Fruit fly (Drosophila melanogaster) whole organism, embryonic: Measurements from ENCODE around the gene CG4267.

Source experiments
- Abd-B ChIP-seq: fragments of 200-800 bp; sonication (Bioruptor generic); optimal IDR thresholded peaks from 2 replicates; lab custom pipeline; 2018; ENCODE audit warnings: missing biosample characterization, mild to moderate bottlenecking, missing genetic modification characterization, moderate library complexity
- Adf1 ChIP-seq: fragments of 200-800 bp; sonication (Bioruptor generic); IDR thresholded peaks from 2 replicates; pipeline ENCODE4 v1.3.6; 2022; ENCODE audit warnings: missing biosample characterization, missing genetic modification characterization
- Atf6 ChIP-seq: fragments of 200-800 bp; sonication (Bioruptor generic); IDR thresholded peaks from 2 replicates; pipeline ENCODE4 v1.3.6; 2022; ENCODE audit warnings: missing biosample characterization, missing genetic modification characterization
- B-H1 ChIP-seq: fragments of 200-800 bp; sonication (Bioruptor generic); IDR thresholded peaks from 3 replicates; pipeline ENCODE4 v1.3.6; 2022; ENCODE audit warnings: missing biosample characterization, missing genetic modification characterization
- Bgb ChIP-seq: fragments of 200-800 bp; sonication (Bioruptor generic); IDR thresholded peaks from 2 replicates; pipeline ENCODE4 v1.3.6; 2022; ENCODE audit warnings: missing biosample characterization, missing genetic modification characterization; ENCODE audit not compliant: partially characterized antibody
- Blimp-1 ChIP-seq: fragments of 200-800 bp; sonication (Bioruptor generic); optimal IDR thresholded peaks from 3 replicates; lab custom pipeline; 2018; ENCODE audit warnings: missing biosample characterization, missing genetic modification characterization, mild to moderate bottlenecking, moderate library complexity, missing genetic modification reagents
- CG1024 ChIP-seq: fragments of 200-800 bp; sonication (Bioruptor generic); IDR thresholded peaks from 2 replicates; pipeline ENCODE4 v1.3.6; 2022; ENCODE audit warnings: missing biosample characterization, missing genetic modification characterization
- CG13894 ChIP-seq: fragments of 200-800 bp; sonication (Bioruptor generic); optimal IDR thresholded peaks from 3 replicates; lab custom pipeline; 2018; ENCODE audit warnings: missing biosample characterization, mild to moderate bottlenecking, missing genetic modification characterization, moderate library complexity
- CG18599 ChIP-seq: fragments of 200-800 bp; sonication (Bioruptor generic); optimal IDR thresholded peaks from 3 replicates; lab custom pipeline; 2017; ENCODE audit warnings: missing biosample characterization, missing genetic modification characterization, mild to moderate bottlenecking, moderate library complexity, missing genetic modification reagents
- CG2202 ChIP-seq: fragments of 200-800 bp; sonication (Bioruptor generic); optimal IDR thresholded peaks from 2 replicates; lab custom pipeline; 2018; ENCODE audit warnings: missing biosample characterization, mild to moderate bottlenecking, missing genetic modification characterization
- CG5180 ChIP-seq: fragments of 200-800 bp; sonication (Bioruptor generic); optimal IDR thresholded peaks from 3 replicates; lab custom pipeline; 2017; ENCODE audit warnings: missing biosample characterization, missing genetic modification characterization, mild to moderate bottlenecking, moderate library complexity, missing genetic modification reagents
- CG7987 ChIP-seq: fragments of 200-800 bp; sonication (Bioruptor generic); optimal IDR thresholded peaks from 2 replicates; lab custom pipeline; 2018; ENCODE audit warnings: missing biosample characterization, mild to moderate bottlenecking, missing genetic modification characterization, moderate library complexity
- CG8359 ChIP-seq: fragments of 200-800 bp; sonication (Bioruptor generic); optimal IDR thresholded peaks from 2 replicates; lab custom pipeline; 2017; ENCODE audit warnings: missing biosample characterization, mild to moderate bottlenecking, missing genetic modification characterization, borderline replicate concordance
- CG9215 ChIP-seq: fragments of 200-800 bp; sonication (Bioruptor generic); IDR thresholded peaks from 2 replicates; pipeline ENCODE4 v1.3.6; 2022; ENCODE audit warnings: missing biosample characterization, missing genetic modification characterization
- Dip2 ChIP-seq: fragments of 200-800 bp; sonication (Bioruptor generic); IDR thresholded peaks from 2 replicates; pipeline ENCODE4 v1.3.6; 2022; ENCODE audit warnings: missing biosample characterization, missing genetic modification characterization
- H15 ChIP-seq: fragments of 200-800 bp; sonication (Bioruptor generic); IDR thresholded peaks from 3 replicates; pipeline ENCODE4 v1.3.6; 2022; ENCODE audit warnings: missing biosample characterization, missing genetic modification characterization
- HLH3B ChIP-seq: fragments of 200-800 bp; sonication (Bioruptor generic); IDR thresholded peaks from 2 replicates; pipeline ENCODE4 v1.3.6; 2022; ENCODE audit warnings: missing biosample characterization, missing genetic modification characterization
- MBD-R2 ChIP-seq: fragments of 200-800 bp; sonication (Bioruptor generic); IDR thresholded peaks from 2 replicates; pipeline ENCODE4 v1.3.6; 2022; ENCODE audit warnings: missing biosample characterization, missing genetic modification characterization
- NC2β ChIP-seq: fragments of 200-800 bp; sonication (Bioruptor generic); optimal IDR thresholded peaks from 2 replicates; lab custom pipeline; 2016; ENCODE audit warnings: missing biosample characterization, missing genetic modification characterization
- Nf-YB ChIP-seq: fragments of 200-800 bp; sonication (Bioruptor generic); optimal IDR thresholded peaks from 3 replicates; lab custom pipeline; 2019; ENCODE audit warnings: missing biosample characterization, mild to moderate bottlenecking, missing genetic modification characterization, moderate library complexity
- Nf-YC ChIP-seq: fragments of 200-800 bp; optimal IDR thresholded peaks from 3 replicates; lab custom pipeline; 2019; ENCODE audit warnings: missing biosample characterization, mild to moderate bottlenecking, missing genetic modification characterization, moderate library complexity
- Pdp1 ChIP-seq, 2 experiments: fragments of 200-800 bp; sonication (Bioruptor generic); optimal IDR thresholded peaks; 3 replicates each; lab custom pipeline; 2016; ENCODE audit warnings: missing biosample characterization in 2 of 2, missing genetic modification characterization in 2 of 2, mild to moderate bottlenecking in 1 of 2, moderate library complexity in 1 of 2
- Spps ChIP-seq: fragments of 200-800 bp; sonication (Bioruptor generic); optimal IDR thresholded peaks from 2 replicates; lab custom pipeline; 2018; ENCODE audit warnings: missing biosample characterization, mild to moderate bottlenecking, missing genetic modification characterization
- TFAM ChIP-seq: fragments of 200-800 bp; sonication (Bioruptor generic); optimal IDR thresholded peaks from 2 replicates; lab custom pipeline; 2017; ENCODE audit warnings: missing biosample characterization, missing genetic modification characterization, inconsistent platforms
- Trl ChIP-seq, 3 experiments: fragments of >200 bp in 2 of 3; fragments of 200-800 bp in 1 of 3; sonication (Bioruptor generic) in 1 of 3; optimal IDR thresholded peaks; 2 replicates in 1 of 3; 3 replicates in 2 of 3; lab custom pipeline; 2016 to 2017; ENCODE audit warnings: missing biosample characterization in 1 of 3, missing genetic modification characterization in 1 of 3
- Xrp1 ChIP-seq: fragments of 200-800 bp; sonication (Bioruptor generic); IDR thresholded peaks from 2 replicates; pipeline ENCODE4 v1.3.6; 2022; ENCODE audit warnings: missing biosample characterization, missing genetic modification characterization
- amos ChIP-seq: fragments of 200-800 bp; sonication (Bioruptor generic); IDR thresholded peaks from 2 replicates; pipeline ENCODE4 v1.3.6; 2022; ENCODE audit warnings: missing biosample characterization, missing genetic modification characterization; ENCODE audit not compliant: partially characterized antibody
- bbx ChIP-seq: fragments of 200-800 bp; sonication (Bioruptor generic); IDR thresholded peaks from 2 replicates; pipeline ENCODE4 v1.3.6; 2022; ENCODE audit warnings: missing biosample characterization, missing genetic modification characterization; ENCODE audit not compliant: partially characterized antibody
- btn ChIP-seq: fragments of 200-800 bp; sonication (Bioruptor generic); optimal IDR thresholded peaks from 2 replicates; lab custom pipeline; 2016; ENCODE audit warnings: missing biosample characterization, missing genetic modification characterization
- chinmo ChIP-seq: fragments of 200-800 bp; sonication (Bioruptor generic); IDR thresholded peaks from 4 replicates; pipeline ENCODE4 v1.3.6; 2022; ENCODE audit warnings: missing biosample characterization, missing genetic modification characterization; ENCODE audit not compliant: partially characterized antibody
- dan ChIP-seq: fragments of 200-800 bp; sonication (Bioruptor generic); IDR thresholded peaks from 2 replicates; pipeline ENCODE4 v1.3.6; 2022; ENCODE audit warnings: missing biosample characterization, missing genetic modification characterization
- dysf ChIP-seq: fragments of 200-800 bp; sonication (Bioruptor generic); IDR thresholded peaks from 3 replicates; pipeline ENCODE4 v1.3.6; 2022; ENCODE audit warnings: missing biosample characterization, missing genetic modification characterization
- en ChIP-seq: fragments of 200-800 bp; sonication (Bioruptor generic); optimal IDR thresholded peaks from 2 replicates; lab custom pipeline; 2016; ENCODE audit warnings: missing biosample characterization, missing genetic modification characterization
- eyg ChIP-seq: fragments of 200-800 bp; sonication (Bioruptor generic); optimal IDR thresholded peaks from 3 replicates; lab custom pipeline; 2016; ENCODE audit warnings: missing biosample characterization, missing genetic modification characterization
- gce ChIP-seq: fragments of 200-800 bp; sonication (Bioruptor generic); IDR thresholded peaks from 3 replicates; pipeline ENCODE4 v1.3.6; 2022; ENCODE audit warnings: missing biosample characterization, missing genetic modification characterization
- ind ChIP-seq: fragments of 200-800 bp; sonication (Bioruptor generic); optimal IDR thresholded peaks from 3 replicates; lab custom pipeline; 2016; ENCODE audit warnings: missing biosample characterization, missing genetic modification characterization
- lab ChIP-seq: fragments of 200-800 bp; sonication (Bioruptor generic); optimal IDR thresholded peaks from 3 replicates; lab custom pipeline; 2017; ENCODE audit warnings: missing biosample characterization, missing genetic modification characterization, mild to moderate bottlenecking, moderate library complexity, missing genetic modification reagents
- lbe ChIP-seq: fragments of 200-800 bp; sonication (Bioruptor generic); optimal IDR thresholded peaks from 2 replicates; lab custom pipeline; 2016; ENCODE audit warnings: missing biosample characterization, mild to moderate bottlenecking, missing genetic modification characterization
- lov ChIP-seq, 2 experiments: fragments of 200-800 bp in 1 of 2; fragments of >200 bp in 1 of 2; sonication (Bioruptor generic) in 1 of 2; IDR thresholded peaks in 1 of 2; optimal IDR thresholded peaks in 1 of 2; 2 replicates in 1 of 2; 3 replicates in 1 of 2; pipeline versions ENCODE4 v1.3.6 to Lab custom; 2017 to 2022; ENCODE audit warnings: missing biosample characterization in 1 of 2, missing genetic modification characterization in 1 of 2
- nom ChIP-seq: fragments of 200-800 bp; sonication (Bioruptor generic); optimal IDR thresholded peaks from 2 replicates; lab custom pipeline; 2017; ENCODE audit warnings: missing biosample characterization, missing genetic modification characterization, mild to moderate bottlenecking, moderate library complexity, missing genetic modification reagents
- onecut ChIP-seq: fragments of 200-800 bp; sonication (Bioruptor generic); IDR thresholded peaks from 2 replicates; pipeline ENCODE4 v1.3.6; 2022; ENCODE audit warnings: missing biosample characterization, missing genetic modification characterization
- pan ChIP-seq, 4 experiments: fragments of >200 bp in 3 of 4; fragments of 200-800 bp in 1 of 4; sonication (Bioruptor generic) in 1 of 4; optimal IDR thresholded peaks in 3 of 4; IDR thresholded peaks in 1 of 4; 2 replicates each; pipeline versions ENCODE4 v1.3.6 to Lab custom; 2017 to 2022; ENCODE audit warnings: missing biosample characterization in 2 of 4, missing genetic modification characterization in 2 of 4, mixed read lengths in 1 of 4
- seq ChIP-seq: fragments of 200-800 bp; sonication (Bioruptor generic); IDR thresholded peaks from 2 replicates; pipeline ENCODE4 v1.3.6; 2022; ENCODE audit warnings: missing biosample characterization, missing genetic modification characterization
- so ChIP-seq: fragments of 200-800 bp; sonication (Bioruptor generic); IDR thresholded peaks from 3 replicates; pipeline ENCODE4 v1.3.6; 2022; ENCODE audit warnings: missing biosample characterization, missing genetic modification characterization
- tna ChIP-seq: fragments of 200-800 bp; sonication (Bioruptor generic); IDR thresholded peaks from 2 replicates; pipeline ENCODE4 v1.3.6; 2022; ENCODE audit warnings: missing biosample characterization, missing genetic modification characterization; ENCODE audit not compliant: partially characterized antibody

The CG4267 gene

DNA sequence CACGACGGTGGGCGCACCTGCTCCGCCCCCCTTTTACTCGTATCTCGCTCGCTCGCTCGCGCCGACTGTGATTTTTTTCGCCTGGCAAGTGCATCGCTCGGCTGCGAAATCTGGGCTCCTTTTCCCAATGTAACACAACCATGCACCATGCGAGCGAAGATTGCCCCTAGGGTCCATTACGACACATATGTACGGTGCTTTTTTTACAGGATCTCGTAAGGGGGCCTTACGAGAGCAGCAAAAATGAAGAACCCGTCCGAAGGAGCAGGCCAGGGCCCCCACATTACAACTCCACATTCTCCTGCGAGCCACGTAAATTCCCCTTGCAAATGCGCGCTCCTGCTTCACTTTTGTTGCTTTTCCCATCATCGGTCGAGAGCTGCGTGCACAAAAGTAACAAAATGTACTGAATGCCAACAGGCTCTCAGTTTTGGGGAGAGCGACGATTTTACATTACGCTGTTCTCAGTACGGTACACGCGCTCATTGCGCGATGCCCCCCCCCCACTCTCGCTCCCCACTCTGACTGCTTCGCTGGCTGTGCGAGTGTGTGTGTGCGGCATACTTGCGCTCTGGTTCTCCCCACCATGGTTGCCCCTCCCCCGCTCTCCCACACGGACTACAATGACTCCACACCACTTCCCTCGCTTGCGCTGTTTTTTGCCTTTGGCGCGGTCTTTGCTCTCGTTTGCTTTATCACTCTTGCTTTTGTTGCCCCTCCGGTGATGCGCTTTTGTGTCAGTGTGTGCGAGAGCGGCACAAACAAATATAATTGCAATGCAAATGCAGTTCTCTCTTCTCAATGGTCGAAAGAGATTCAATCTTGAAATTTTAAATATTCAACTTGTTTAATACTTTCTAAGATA lies 39.1 kb upstream of the CG4267 start (continued):
- TF ChIP-seq ind (GFP tag; lab: Kevin White, UChicago) (no peak), so (GFP tag; lab: Robert Waterston, UW) (no peak), HLH3B (peak; percentile 11; the same call in 1 of the 2 replicates), Adf1 (GFP tag; lab: Robert Waterston, UW) (peak; percentile 51), tna (GFP tag; lab: Robert Waterston, UW) (peak; percentile 53; the same call in 1 of the 2 replicates), Nf-YB (GFP tag; lab: Kevin White, UChicago) (peak; percentile 26), amos (peak; percentile 12; the same call in 1 of the 2 replicates), btn (GFP tag; lab: Kevin White, UChicago) (peak; percentile 1), CG2202 (tag; lab: Kevin White, UChicago) (no peak), NC2β (GFP tag; lab: Kevin White, UChicago) (no peak), dysf (GFP tag; lab: Robert Waterston, UW) (peak; percentile 13; the same call in 2 of the 3 replicates), B-H1 (GFP tag; lab: Robert Waterston, UW) (no peak; the same call in 2 of the 3 replicates), Nf-YC (tag; lab: Kevin White, UChicago) (peak; percentile 57), Xrp1 (GFP tag; lab: Robert Waterston, UW) (0 out of 2 replicates have a peak, but pooled peaks have one; percentile 6), Pdp1 (GFP tag; optimal IDR thresholded peaks at IDR 0.05; lab: Kevin White, UChicago) (peak in 1 of 2 experiments; percentile 37), lov (optimal IDR thresholded peaks at IDR 0.05; lab: Kevin White, UChicago) (no peak), lov (GFP tag; IDR thresholded peaks at IDR 0.05; lab: Robert Waterston, UW) (peak; percentile 58; the same call in 1 of the 3 replicates), CG5180 (GFP tag; lab: Kevin White, UChicago) (peak; percentile 32), Dip2 (GFP tag; lab: Robert Waterston, UW) (no peak), Trl (optimal IDR thresholded peaks at IDR 0.05; lab: Kevin White, UChicago) (peak; percentile 62 to 69), Trl (GFP tag; optimal IDR thresholded peaks at IDR 0.05; lab: Kevin White, UChicago) (no peak), CG8359 (GFP tag; lab: Kevin White, UChicago) (no peak), eyg (GFP tag; lab: Kevin White, UChicago) (no peak), chinmo (peak; percentile 94), TFAM (GFP tag; lab: Kevin White, UChicago) (no peak), en (GFP tag; lab: Kevin White, UChicago) (no peak), CG7987 (GFP tag; lab: Kevin White, UChicago) (peak; percentile 36), pan (optimal IDR thresholded peaks at IDR 0.05; lab: Kevin White, UChicago) (no peak), pan (GFP tag; optimal IDR thresholded peaks at IDR 0.05 in 1 of 2, IDR thresholded peaks at IDR 0.05 in 1 of 2) (peak in 1 of 2 experiments; percentile 21), lab (GFP tag; lab: Kevin White, UChicago) (peak; percentile 55), MBD-R2 (GFP tag; lab: Robert Waterston, UW) (peak; percentile 22; the same call in 1 of the 2 replicates), CG13894 (tag; lab: Kevin White, UChicago) (peak; percentile 43), CG18599 (GFP tag; lab: Kevin White, UChicago) (peak; percentile 13), bbx (GFP tag; lab: Robert Waterston, UW) (peak; percentile 71), Abd-B (GFP tag; lab: Kevin White, UChicago) (peak; percentile 21), Atf6 (0 out of 2 replicates have a peak, but pooled peaks have one; percentile 17), nom (GFP tag; lab: Kevin White, UChicago) (peak; percentile 80), CG9215 (0 out of 2 replicates have a peak, but pooled peaks have one; percentile 11), gce (GFP tag; lab: Robert Waterston, UW) (peak; percentile 22; the same call in 1 of the 3 replicates), Blimp-1 (GFP tag; lab: Kevin White, UChicago) (peak; percentile 87), lbe (GFP tag; lab: Kevin White, UChicago) (peak; percentile 27), dan (GFP tag; lab: Robert Waterston, UW) (no peak), Bgb (GFP tag; lab: Robert Waterston, UW) (peak; percentile 66), CG1024 (no peak), Spps (tag; lab: Kevin White, UChicago) (no peak), onecut (GFP tag; lab: Robert Waterston, UW) (no peak), H15 (0 out of 3 replicates have a peak, but pooled peaks have one; percentile 10), seq (0 out of 2 replicates have a peak, but pooled peaks have one; percentile 13)
